Fruit fly (Drosophila melanogaster) whole organism, wandering third instar larva: ENCODE results near the gene kst.

Experiments
- CrebA ChIP-seq: fragments of 200-800 bp; sonication (Bioruptor generic); optimal IDR thresholded peaks from 2 replicates; lab custom pipeline; 2016; ENCODE audit warnings: missing biosample characterization, mild to moderate bottlenecking, missing genetic modification characterization, borderline replicate concordance
- Dfd ChIP-seq: fragments of >200 bp; optimal IDR thresholded peaks from 2 replicates; lab custom pipeline; 2017; ENCODE audit warnings: missing biosample characterization, missing genetic modification characterization
- Dif ChIP-seq: fragments of 200-275, 200-300 bp; sonication (Bioruptor generic); optimal IDR thresholded peaks from 2 replicates; lab custom pipeline; 2018; ENCODE audit warnings: missing biosample characterization, missing genetic modification characterization; ENCODE audit not compliant: partially characterized antibody
- HLH106 ChIP-seq: fragments of 200-800 bp; optimal IDR thresholded peaks from 3 replicates; lab custom pipeline; 2019; ENCODE audit warnings: missing biosample characterization, mild to moderate bottlenecking, missing genetic modification characterization, moderate library complexity
- Hnf4 ChIP-seq: fragments of 200-800 bp; sonication (Bioruptor generic); optimal IDR thresholded peaks from 2 replicates; lab custom pipeline; 2016; ENCODE audit warnings: missing biosample characterization, mild to moderate bottlenecking, missing genetic modification characterization
- Hr78 ChIP-seq: fragments of >200 bp; optimal IDR thresholded peaks from 2 replicates; lab custom pipeline; 2017; ENCODE audit warnings: missing biosample characterization, missing genetic modification characterization
- Hr83 ChIP-seq: fragments of 200-300 bp; sonication (Bioruptor generic); optimal IDR thresholded peaks from 2 replicates; lab custom pipeline; 2016; ENCODE audit warnings: missing biosample characterization, mild to moderate bottlenecking, missing genetic modification characterization, moderate library complexity; ENCODE audit not compliant: poor library complexity, severe bottlenecking
- Jra ChIP-seq: sonication (Bioruptor generic); optimal IDR thresholded peaks from 2 replicates; lab custom pipeline; 2016; ENCODE audit warnings: missing biosample characterization, missing genetic modification characterization
- Mio ChIP-seq: sonication (Bioruptor generic); optimal IDR thresholded peaks from 2 replicates; lab custom pipeline; 2016; ENCODE audit warnings: missing biosample characterization, missing genetic modification characterization
- N ChIP-seq: fragments of >200 bp; optimal IDR thresholded peaks from 2 replicates; lab custom pipeline; 2018; ENCODE audit warnings: missing biosample characterization, missing external identifiers, missing genetic modification characterization
- OdsH ChIP-seq: fragments of 200-800 bp; sonication (Bioruptor generic); optimal IDR thresholded peaks from 2 replicates; lab custom pipeline; 2016; ENCODE audit warnings: missing biosample characterization, mild to moderate bottlenecking, missing genetic modification characterization
- Rel ChIP-seq, 2 experiments: fragments of 200-800 bp; sonication (Bioruptor generic) in 1 of 2; optimal IDR thresholded peaks; 2 replicates in 1 of 2; 3 replicates in 1 of 2; lab custom pipeline; 2016 to 2019; ENCODE audit warnings: mild to moderate bottlenecking in 2 of 2, missing biosample characterization in 2 of 2, missing genetic modification characterization in 2 of 2, moderate library complexity in 1 of 2
- Sp1 ChIP-seq: fragments of 200-800 bp; sonication (Bioruptor generic); optimal IDR thresholded peaks from 3 replicates; lab custom pipeline; 2019; ENCODE audit warnings: missing biosample characterization, mild to moderate bottlenecking, missing genetic modification characterization, moderate library complexity
- Vsx2 ChIP-seq: fragments of 200-300, 225-300 bp; sonication (Bioruptor generic); optimal IDR thresholded peaks from 2 replicates; lab custom pipeline; 2018; ENCODE audit warnings: missing biosample characterization, missing genetic modification characterization; ENCODE audit not compliant: partially characterized antibody
- br ChIP-seq: fragments of 200-800 bp; sonication (Bioruptor generic); optimal IDR thresholded peaks from 2 replicates; lab custom pipeline; 2016; ENCODE audit warnings: missing biosample characterization, missing genetic modification characterization
- brk ChIP-seq: fragments of 200-800 bp; sonication (Bioruptor generic); optimal IDR thresholded peaks from 2 replicates; lab custom pipeline; 2016; ENCODE audit warnings: missing biosample characterization, mild to moderate bottlenecking, missing genetic modification characterization
- dl ChIP-seq, 2 experiments: fragments of 175-275, 200-275 bp in 1 of 2; fragments of 200-275 bp in 1 of 2; sonication (Bioruptor generic); optimal IDR thresholded peaks; lab custom pipeline; 2018; ENCODE audit warnings: mild to moderate bottlenecking in 2 of 2, missing biosample characterization in 2 of 2, missing genetic modification characterization in 2 of 2, moderate library complexity in 2 of 2; ENCODE audit not compliant: partially characterized antibody in 2 of 2, insufficient read depth in 1 of 2
- dmrt93B ChIP-seq: fragments of 200-800 bp; sonication (Bioruptor generic); optimal IDR thresholded peaks from 2 replicates; lab custom pipeline; 2018; ENCODE audit warnings: missing biosample characterization, mild to moderate bottlenecking, missing genetic modification characterization
- ey ChIP-seq: fragments of 200-800 bp; sonication (Bioruptor generic); optimal IDR thresholded peaks from 2 replicates; lab custom pipeline; 2016; ENCODE audit warnings: missing biosample characterization, missing genetic modification characterization
- foxo ChIP-seq, 2 experiments: fragments of 200-800 bp; sonication (Bioruptor generic); optimal IDR thresholded peaks; 2 replicates in 1 of 2; 3 replicates in 1 of 2; lab custom pipeline; 2016 to 2017; ENCODE audit warnings: missing biosample characterization in 2 of 2, missing genetic modification characterization in 2 of 2
- fru ChIP-seq: fragments of 200-800 bp; sonication (Bioruptor generic); optimal IDR thresholded peaks from 3 replicates; lab custom pipeline; 2016; ENCODE audit warnings: missing biosample characterization, mild to moderate bottlenecking, missing genetic modification characterization
- h ChIP-seq: fragments of 200-800 bp; sonication (Bioruptor generic); optimal IDR thresholded peaks from 3 replicates; lab custom pipeline; 2016; ENCODE audit warnings: missing biosample characterization, mild to moderate bottlenecking, missing genetic modification characterization
- jim ChIP-seq: fragments of 175-275, 200-325 bp; sonication (Bioruptor generic); optimal IDR thresholded peaks from 2 replicates; lab custom pipeline; 2016; ENCODE audit warnings: missing biosample characterization, mild to moderate bottlenecking, missing genetic modification characterization
- lola ChIP-seq: fragments of >200 bp; optimal IDR thresholded peaks from 2 replicates; lab custom pipeline; 2017; ENCODE audit warnings: missing biosample characterization, missing genetic modification characterization
- pan ChIP-seq: fragments of >200 bp; optimal IDR thresholded peaks from 2 replicates; lab custom pipeline; 2017
- psq ChIP-seq: fragments of 200-800 bp; sonication (Bioruptor generic); optimal IDR thresholded peaks from 3 replicates; lab custom pipeline; 2017; ENCODE audit warnings: missing biosample characterization, mild to moderate bottlenecking, missing genetic modification characterization, moderate library complexity
- rgr ChIP-seq: fragments of 200-800 bp; sonication (Bioruptor generic); optimal IDR thresholded peaks from 3 replicates; lab custom pipeline; 2016; ENCODE audit warnings: missing biosample characterization, mild to moderate bottlenecking, missing genetic modification characterization
- sage ChIP-seq: fragments of 200-800 bp; sonication (Bioruptor generic); optimal IDR thresholded peaks from 2 replicates; lab custom pipeline; 2016; ENCODE audit warnings: missing biosample characterization, mild to moderate bottlenecking, missing genetic modification characterization
- tai ChIP-seq: sonication (Bioruptor generic); optimal IDR thresholded peaks from 2 replicates; lab custom pipeline; 2016; ENCODE audit warnings: missing biosample characterization, missing genetic modification characterization
- usp ChIP-seq: fragments of >200 bp; optimal IDR thresholded peaks from 2 replicates; lab custom pipeline; 2017; ENCODE audit warnings: missing biosample characterization, missing genetic modification characterization
- woc ChIP-seq: sonication (Bioruptor generic); optimal IDR thresholded peaks from 2 replicates; lab custom pipeline; 2016; ENCODE audit warnings: missing biosample characterization, mild to moderate bottlenecking, missing genetic modification characterization

Gene kst

DNA sequence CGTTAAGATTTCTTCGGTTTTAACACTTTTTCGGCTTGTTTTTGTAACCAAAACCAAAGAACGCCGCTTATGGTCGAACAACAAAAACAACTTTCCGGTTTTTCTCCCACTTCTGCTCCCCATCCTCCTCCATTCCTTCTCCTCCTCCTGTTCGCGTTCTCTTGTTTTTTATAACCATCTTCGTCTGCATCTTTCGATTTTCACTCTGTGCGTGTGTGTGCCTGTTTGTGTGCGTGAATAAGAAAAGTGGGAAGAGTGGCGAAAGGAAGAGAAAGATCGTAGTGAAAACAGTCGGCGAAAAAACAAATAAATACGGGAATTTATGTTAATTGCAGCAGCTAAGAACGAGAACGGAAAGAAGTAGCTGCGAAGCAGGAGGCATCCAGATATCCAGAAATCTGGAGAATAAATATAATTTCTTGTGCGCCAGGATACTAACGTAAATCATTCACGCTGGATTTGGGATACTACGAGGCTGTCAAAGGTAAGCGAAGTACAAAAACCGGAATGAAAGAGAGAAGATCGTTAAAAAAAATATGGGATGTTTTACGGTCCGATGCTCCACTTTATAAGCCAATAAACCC lies 777 bp downstream of the kst start:
- TF ChIP-seq brk (GFP tag; lab: Kevin White, UChicago) (no peak), Vsx2 (GFP tag; lab: Kevin White, UChicago) (peak; percentile 29), psq (GFP tag; lab: Kevin White, UChicago) (peak; percentile 99), dmrt93B (GFP tag; lab: Kevin White, UChicago) (no peak)
- TF ChIP-seq, all 38 proteins: peak for 2

DNA sequence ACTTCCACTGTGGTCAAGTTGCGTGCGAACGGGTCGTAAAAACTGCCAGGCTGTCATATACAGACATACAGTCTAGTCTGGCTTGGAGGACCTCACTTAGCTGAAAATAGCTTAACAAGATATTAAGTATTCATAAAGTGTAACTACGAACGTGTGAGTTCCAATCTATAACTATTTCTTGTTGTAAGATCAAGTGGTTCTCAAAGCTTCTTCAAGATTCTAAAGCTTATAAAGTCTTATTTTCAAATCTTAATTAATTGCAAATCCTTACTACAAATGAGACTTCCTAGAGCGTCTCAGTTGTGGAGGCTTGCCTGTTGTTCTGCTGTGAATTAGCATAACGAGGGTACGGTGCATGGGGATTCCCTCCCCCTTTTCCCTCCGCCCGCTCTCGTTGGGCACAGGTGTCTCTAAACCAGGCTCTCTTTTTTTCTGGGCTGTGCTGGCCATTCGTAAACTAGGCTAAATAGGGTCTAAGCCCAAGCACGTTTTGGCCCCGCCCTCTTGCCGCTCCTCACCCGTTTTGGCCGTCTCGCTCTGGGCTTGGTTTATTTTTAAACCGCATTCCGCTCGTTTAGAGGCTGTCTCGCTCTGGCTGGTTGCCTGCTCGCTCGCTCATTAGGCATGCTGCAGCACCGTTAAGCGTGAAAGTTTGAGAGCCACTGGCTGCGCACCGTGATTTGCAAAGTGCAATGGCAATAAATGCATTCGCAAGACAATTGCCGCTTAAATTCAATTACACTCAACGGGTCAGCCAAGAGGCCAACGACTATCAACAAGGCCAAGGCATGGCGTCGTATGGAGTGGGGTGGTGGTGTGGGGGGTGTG lies 1.6 kb downstream of the kst start:
- TF ChIP-seq ey (no peak), Sp1 (no peak), Jra (GFP tag; lab: Kevin White, UChicago) (no peak), usp (GFP tag; lab: Kevin White, UChicago) (no peak), tai (GFP tag; lab: Kevin White, UChicago) (no peak), Dfd (GFP tag; lab: Kevin White, UChicago) (no peak), CrebA (GFP tag; lab: Kevin White, UChicago) (no peak), Rel (GFP tag; optimal IDR thresholded peaks at IDR 0.05; lab: Kevin White, UChicago) (no peak), Rel (tag; optimal IDR thresholded peaks at IDR 0.05; lab: Kevin White, UChicago) (no peak), Mio (GFP tag; lab: Kevin White, UChicago) (no peak), h (GFP tag; lab: Kevin White, UChicago) (no peak), Vsx2 (GFP tag; lab: Kevin White, UChicago) (no peak), jim (GFP tag; lab: Kevin White, UChicago) (no peak), Hr78 (GFP tag; lab: Kevin White, UChicago) (no peak), HLH106 (tag; lab: Kevin White, UChicago) (no peak), Hr83 (GFP tag; lab: Kevin White, UChicago) (no peak), fru (no peak), psq (GFP tag; lab: Kevin White, UChicago) (no peak), OdsH (GFP tag; lab: Kevin White, UChicago) (no peak), dl (GFP tag; optimal IDR thresholded peaks at IDR 0.05; lab: Kevin White, UChicago; ENCODE audit: insufficient read depth in 1 of 2, partially characterized antibody in 2 of 2) (no peak), brk (GFP tag; lab: Kevin White, UChicago) (no peak)

DNA sequence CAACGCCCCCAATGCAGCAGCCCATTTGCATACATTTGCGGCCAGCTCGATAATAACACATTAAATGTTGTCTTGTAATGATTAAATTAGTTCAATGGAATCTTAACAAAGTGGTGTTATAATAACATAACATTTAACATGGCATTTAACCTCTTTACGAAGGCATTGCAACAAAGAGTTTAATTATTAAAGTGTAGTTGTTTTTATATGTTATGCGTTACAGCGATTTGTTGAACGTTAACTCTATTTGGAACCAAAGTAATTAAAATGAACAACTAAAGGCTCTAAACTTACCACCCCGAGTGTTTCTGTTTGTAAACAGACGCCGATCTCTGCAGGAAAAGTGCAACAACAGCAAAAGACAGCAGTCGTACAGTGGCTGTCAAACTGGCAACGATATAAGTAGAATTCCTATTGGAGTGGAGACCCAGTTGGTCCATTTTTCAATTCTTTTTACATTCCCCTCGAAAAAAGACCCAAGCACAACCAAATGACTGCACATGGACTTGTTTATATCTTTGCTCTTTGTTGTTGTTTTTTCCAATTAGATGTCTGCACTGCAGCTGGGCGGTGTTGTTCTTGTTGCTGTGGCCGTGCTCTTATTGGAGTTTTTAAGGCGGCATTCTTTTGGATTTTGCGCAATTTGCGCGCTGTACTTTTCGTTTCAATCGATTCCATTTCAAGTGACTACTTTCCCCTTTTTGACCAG lies 2.4 kb downstream of the kst start:
- TF ChIP-seq Hr78 (GFP tag; lab: Kevin White, UChicago) (no peak), N (GFP tag; lab: Kevin White, UChicago) (no peak), psq (GFP tag; lab: Kevin White, UChicago) (no peak), HLH106 (tag; lab: Kevin White, UChicago) (no peak), sage (GFP tag; lab: Kevin White, UChicago) (no peak), CrebA (GFP tag; lab: Kevin White, UChicago) (no peak), Sp1 (no peak), foxo (GFP tag; optimal IDR thresholded peaks at IDR 0.05; lab: Kevin White, UChicago) (no peak), OdsH (GFP tag; lab: Kevin White, UChicago) (no peak), br (GFP tag; lab: Kevin White, UChicago) (no peak), Jra (GFP tag; lab: Kevin White, UChicago) (no peak), jim (GFP tag; lab: Kevin White, UChicago) (no peak), pan (lab: Kevin White, UChicago) (no peak), woc (GFP tag; lab: Kevin White, UChicago) (no peak), Mio (GFP tag; lab: Kevin White, UChicago) (no peak)
- TF ChIP-seq, all 38 proteins: peak for 0

DNA sequence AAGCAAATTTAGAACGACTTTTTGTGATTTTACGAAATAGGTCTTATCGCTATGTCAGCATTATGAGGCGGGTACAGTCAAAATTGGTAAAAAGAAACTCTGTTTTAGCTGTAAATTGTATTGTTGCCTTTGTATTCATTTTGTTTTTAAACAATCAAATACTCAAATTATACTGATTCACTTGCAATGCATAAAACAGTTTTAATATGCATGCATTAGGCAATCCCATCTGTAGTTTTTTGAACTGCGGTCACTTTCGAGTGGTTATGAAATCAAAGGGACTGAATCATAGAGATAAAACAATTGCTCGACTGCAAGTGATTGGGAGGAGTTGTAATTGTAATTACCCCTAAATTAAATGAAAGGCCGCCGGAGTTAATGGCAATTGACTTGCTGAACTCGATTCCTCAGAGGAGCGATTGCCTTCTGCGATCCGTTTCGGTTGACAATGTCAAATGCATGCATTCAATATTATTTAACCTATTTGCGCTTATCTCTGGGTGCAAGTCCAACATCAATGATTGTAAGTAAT lies 3.1 kb downstream of the kst start:
- TF ChIP-seq Dif (GFP tag; lab: Kevin White, UChicago) (no peak), OdsH (GFP tag; lab: Kevin White, UChicago) (peak; percentile 14), ey (peak; percentile 58), psq (GFP tag; lab: Kevin White, UChicago) (peak; percentile 13), br (GFP tag; lab: Kevin White, UChicago) (peak; percentile 6), lola (no peak), rgr (GFP tag; lab: Kevin White, UChicago) (peak; percentile 58), Rel (GFP tag; optimal IDR thresholded peaks at IDR 0.05; lab: Kevin White, UChicago) (no peak), Rel (tag; optimal IDR thresholded peaks at IDR 0.05; lab: Kevin White, UChicago) (no peak), fru (peak; percentile 44), Hr83 (GFP tag; lab: Kevin White, UChicago) (no peak), Mio (GFP tag; lab: Kevin White, UChicago) (no peak), foxo (GFP tag; optimal IDR thresholded peaks at IDR 0.05; lab: Kevin White, UChicago) (peak in 1 of 2 experiments; percentile 18), HLH106 (tag; lab: Kevin White, UChicago) (peak; percentile 35), Hnf4 (GFP tag; lab: Kevin White, UChicago) (peak; percentile 10), Sp1 (peak; percentile 26)
- TF ChIP-seq, all 38 proteins: peak for 10
